Worm (Caenorhabditis elegans): ENCODE results near the gene C03G5.14.

ce11 chrX:8567166-8567565 lies 45.5 kb downstream of the C03G5.14 start:
- no peak for TF ChIP-seq flt-1 (GFP tag; IDR thresholded peaks at IDR 0.05)
- TF ChIP-seq klf-2 (GFP tag; conservative IDR thresholded peaks at IDR 0.05): no peak
- no peak for TF ChIP-seq ztf-29 (GFP tag; IDR thresholded peaks at IDR 0.05)
- TF ChIP-seq T22C8.4 (GFP tag; IDR thresholded peaks at IDR 0.05): no peak
- TF ChIP-seq tab-1 (GFP tag; IDR thresholded peaks at IDR 0.05): no peak

Data from whole organism, midembryonic.